Fruit fly (Drosophila melanogaster) whole organism, embryonic: ENCODE data around the gene Hou.

Source experiments
- BEAF-32 ChIP-seq: fragments of 200-800 bp; sonication (Bioruptor generic); optimal IDR thresholded peaks from 3 replicates; lab custom pipeline; 2017; ENCODE audit warnings: missing biosample characterization, missing genetic modification characterization, mild to moderate bottlenecking, moderate library complexity, missing genetic modification reagents
- CG11560 ChIP-seq: fragments of 200-800 bp; sonication (Bioruptor generic); IDR thresholded peaks from 3 replicates; pipeline ENCODE4 v1.3.6; 2022; ENCODE audit warnings: missing biosample characterization, missing genetic modification characterization
- CG13287 ChIP-seq: fragments of 200-800 bp; sonication (Bioruptor generic); IDR thresholded peaks from 2 replicates; pipeline ENCODE4 v1.3.6; 2022; ENCODE audit warnings: missing biosample characterization, missing genetic modification characterization; ENCODE audit not compliant: partially characterized antibody
- CG17186 ChIP-seq: fragments of 200-800 bp; sonication (Bioruptor generic); optimal IDR thresholded peaks from 3 replicates; lab custom pipeline; 2017; ENCODE audit warnings: missing biosample characterization, missing genetic modification reagents, missing genetic modification characterization
- CG17568 ChIP-seq: fragments of 200-800 bp; sonication (Bioruptor generic); optimal IDR thresholded peaks from 2 replicates; lab custom pipeline; 2018; ENCODE audit warnings: missing biosample characterization, mild to moderate bottlenecking, missing genetic modification characterization, moderate library complexity
- CG17802 ChIP-seq: fragments of 200-800 bp; sonication (Bioruptor generic); optimal IDR thresholded peaks from 2 replicates; lab custom pipeline; 2018; ENCODE audit warnings: missing biosample characterization, mild to moderate bottlenecking, missing genetic modification characterization, moderate library complexity
- CG18764 ChIP-seq: fragments of 200-800 bp; sonication (Bioruptor generic); optimal IDR thresholded peaks from 3 replicates; lab custom pipeline; 2016; ENCODE audit warnings: missing biosample characterization, missing genetic modification characterization
- CG34224 ChIP-seq: fragments of 200-800 bp; sonication (Bioruptor generic); IDR thresholded peaks from 3 replicates; pipeline ENCODE4 v1.3.6; 2022; ENCODE audit warnings: missing biosample characterization, missing genetic modification characterization; ENCODE audit not compliant: partially characterized antibody
- CG3726 ChIP-seq: fragments of 200-800 bp; sonication (Bioruptor generic); IDR thresholded peaks from 3 replicates; pipeline ENCODE4, ENCODE4 v1.3.6; 2022; ENCODE audit warnings: missing biosample characterization, missing genetic modification characterization
- CG3995 ChIP-seq: fragments of 200-800 bp; sonication (Bioruptor generic); optimal IDR thresholded peaks from 3 replicates; lab custom pipeline; 2016; ENCODE audit warnings: missing biosample characterization, missing genetic modification characterization
- CG4328 ChIP-seq: fragments of 200-800 bp; sonication (Bioruptor generic); optimal IDR thresholded peaks from 3 replicates; lab custom pipeline; 2017; ENCODE audit warnings: missing biosample characterization, missing genetic modification reagents, missing genetic modification characterization
- CG4424 ChIP-seq: fragments of 200-800 bp; sonication (Bioruptor generic); optimal IDR thresholded peaks from 3 replicates; lab custom pipeline; 2016; ENCODE audit warnings: missing biosample characterization, missing genetic modification characterization
- CG6791 ChIP-seq: fragments of 200-800 bp; sonication (Bioruptor generic); IDR thresholded peaks from 3 replicates; pipeline ENCODE4 v1.3.6; 2022; ENCODE audit warnings: missing biosample characterization, missing genetic modification characterization; ENCODE audit not compliant: partially characterized antibody
- CG6854 ChIP-seq: fragments of 200-800 bp; sonication (Bioruptor generic); optimal IDR thresholded peaks from 3 replicates; lab custom pipeline; 2017; ENCODE audit warnings: missing biosample characterization, mild to moderate bottlenecking, missing genetic modification characterization
- CG7745 ChIP-seq: fragments of 200-800 bp; sonication (Bioruptor generic); optimal IDR thresholded peaks from 2 replicates; lab custom pipeline; 2018; ENCODE audit warnings: missing biosample characterization, mild to moderate bottlenecking, missing genetic modification characterization, moderate library complexity
- CG7963 ChIP-seq: fragments of 200-800 bp; sonication (Bioruptor generic); IDR thresholded peaks from 3 replicates; pipeline ENCODE4 v1.3.6; 2022; ENCODE audit warnings: missing biosample characterization, missing genetic modification characterization; ENCODE audit not compliant: partially characterized antibody
- CG9797 ChIP-seq: fragments of 200-800 bp; sonication (Bioruptor generic); optimal IDR thresholded peaks from 3 replicates; lab custom pipeline; 2018; ENCODE audit warnings: missing biosample characterization, mild to moderate bottlenecking, missing genetic modification characterization
- Dip3 ChIP-seq: fragments of 200-800 bp; sonication (Bioruptor generic); optimal IDR thresholded peaks from 3 replicates; lab custom pipeline; 2016; ENCODE audit warnings: missing biosample characterization, missing genetic modification characterization
- Dll ChIP-seq: fragments of 200-800 bp; sonication (Bioruptor generic); IDR thresholded peaks from 4 replicates; pipeline ENCODE4 v1.3.6; 2022; ENCODE audit warnings: missing biosample characterization, missing genetic modification characterization; ENCODE audit not compliant: partially characterized antibody
- E2f2 ChIP-seq: fragments of 200-800 bp; sonication (Bioruptor generic); IDR thresholded peaks from 2 replicates; pipeline ENCODE4 v1.3.6; 2022; ENCODE audit warnings: missing biosample characterization, missing genetic modification characterization
- HLH4C ChIP-seq: fragments of 200-800 bp; sonication (Bioruptor generic); IDR thresholded peaks from 3 replicates; pipeline ENCODE4 v1.3.6; 2022; ENCODE audit warnings: missing biosample characterization, missing genetic modification characterization; ENCODE audit not compliant: partially characterized antibody
- Hmr ChIP-seq: fragments of 200-800 bp; sonication (Bioruptor generic); optimal IDR thresholded peaks from 3 replicates; lab custom pipeline; 2017; ENCODE audit warnings: mild to moderate bottlenecking, missing biosample characterization, missing genetic modification reagents, missing genetic modification characterization
- Med ChIP-seq: fragments of 200-800 bp; sonication (Bioruptor generic); peaks from one replicate; lab custom pipeline; 2016; ENCODE audit warnings: missing biosample characterization, missing genetic modification characterization, mild to moderate bottlenecking, inconsistent platforms, moderate library complexity
- Opbp ChIP-seq: fragments of 200-800 bp; sonication (Bioruptor generic); IDR thresholded peaks from 3 replicates; pipeline ENCODE4 v1.3.6; 2022; ENCODE audit warnings: missing biosample characterization, missing genetic modification characterization; ENCODE audit not compliant: partially characterized antibody
- Sox102F ChIP-seq: fragments of 200-800 bp; sonication (Bioruptor generic); optimal IDR thresholded peaks from 2 replicates; lab custom pipeline; 2018; ENCODE audit warnings: missing biosample characterization, mild to moderate bottlenecking, missing genetic modification characterization, moderate library complexity
- Sry-δ ChIP-seq: fragments of 200-800 bp; sonication (Bioruptor generic); optimal IDR thresholded peaks from 2 replicates; lab custom pipeline; 2016; ENCODE audit warnings: missing biosample characterization, missing genetic modification characterization
- Xbp1 ChIP-seq: fragments of 200-800 bp; sonication (Bioruptor generic); optimal IDR thresholded peaks from 3 replicates; lab custom pipeline; 2016; ENCODE audit warnings: missing biosample characterization, mild to moderate bottlenecking, missing genetic modification characterization
- al ChIP-seq: fragments of 200-800 bp; sonication (Bioruptor generic); IDR thresholded peaks from 2 replicates; pipeline ENCODE4 v1.3.6; 2022; ENCODE audit warnings: missing biosample characterization, missing genetic modification characterization
- amos ChIP-seq: fragments of 200-800 bp; sonication (Bioruptor generic); IDR thresholded peaks from 2 replicates; pipeline ENCODE4 v1.3.6; 2022; ENCODE audit warnings: missing biosample characterization, missing genetic modification characterization; ENCODE audit not compliant: partially characterized antibody
- ato ChIP-seq: fragments of 200-800 bp; sonication (Bioruptor generic); IDR thresholded peaks from 2 replicates; pipeline ENCODE4 v1.3.6; 2022; ENCODE audit warnings: missing biosample characterization, missing genetic modification characterization; ENCODE audit not compliant: partially characterized antibody
- crp ChIP-seq, 2 experiments: fragments of 200-800 bp; sonication (Bioruptor generic); optimal IDR thresholded peaks; 2 replicates in 1 of 2; 3 replicates in 1 of 2; lab custom pipeline; 2017; ENCODE audit warnings: missing biosample characterization in 2 of 2, missing genetic modification characterization in 2 of 2, mild to moderate bottlenecking in 1 of 2, moderate library complexity in 1 of 2
- dm ChIP-seq: fragments of 200-800 bp; sonication (Bioruptor generic); optimal IDR thresholded peaks from 3 replicates; lab custom pipeline; 2016; ENCODE audit warnings: missing biosample characterization, missing genetic modification characterization
- en ChIP-seq: fragments of 200-800 bp; sonication (Bioruptor generic); optimal IDR thresholded peaks from 2 replicates; lab custom pipeline; 2016; ENCODE audit warnings: missing biosample characterization, missing genetic modification characterization
- esg ChIP-seq: fragments of 200-800 bp; sonication (Bioruptor generic); conservative IDR thresholded peaks from 2 replicates; pipeline ENCODE4 v1.3.6; 2022; ENCODE audit warnings: missing biosample characterization, missing genetic modification characterization
- ftz-f1 ChIP-seq: fragments of 200-800 bp; sonication (Bioruptor generic); optimal IDR thresholded peaks from 2 replicates; lab custom pipeline; 2016; ENCODE audit warnings: missing biosample characterization, missing genetic modification characterization
- gce ChIP-seq: fragments of 200-800 bp; sonication (Bioruptor generic); IDR thresholded peaks from 3 replicates; pipeline ENCODE4 v1.3.6; 2022; ENCODE audit warnings: missing biosample characterization, missing genetic modification characterization
- gfzf ChIP-seq: fragments of 200-800 bp; sonication (Bioruptor generic); optimal IDR thresholded peaks from 2 replicates; lab custom pipeline; 2016; ENCODE audit warnings: missing biosample characterization, mild to moderate bottlenecking, missing genetic modification characterization, moderate library complexity
- hbn ChIP-seq: fragments of 200-800 bp; sonication (Bioruptor generic); IDR thresholded peaks from 2 replicates; pipeline ENCODE4 v1.3.6; 2022; ENCODE audit warnings: missing biosample characterization, missing genetic modification characterization; ENCODE audit not compliant: partially characterized antibody
- inv ChIP-seq: fragments of 200-800 bp; sonication (Bioruptor generic); IDR thresholded peaks from 2 replicates; pipeline ENCODE4 v1.3.6; 2022; ENCODE audit warnings: missing biosample characterization, missing genetic modification characterization; ENCODE audit not compliant: partially characterized antibody
- nerfin-2 ChIP-seq: fragments of 200-800 bp; sonication (Bioruptor generic); IDR thresholded peaks from 2 replicates; pipeline ENCODE4 v1.3.6; 2022; ENCODE audit warnings: missing biosample characterization, missing genetic modification characterization; ENCODE audit not compliant: partially characterized antibody
- nmo ChIP-seq: fragments of 200-800 bp; sonication (Bioruptor generic); optimal IDR thresholded peaks from 2 replicates; lab custom pipeline; 2018; ENCODE audit warnings: missing biosample characterization, mild to moderate bottlenecking, missing genetic modification characterization, moderate library complexity
- phol ChIP-seq: fragments of 200-800 bp; sonication (Bioruptor generic); optimal IDR thresholded peaks from 3 replicates; lab custom pipeline; 2018; ENCODE audit warnings: missing biosample characterization, mild to moderate bottlenecking, missing genetic modification characterization, moderate library complexity
- pita ChIP-seq: fragments of 200-800 bp; sonication (Bioruptor generic); optimal IDR thresholded peaks from 2 replicates; lab custom pipeline; 2017; ENCODE audit warnings: missing biosample characterization, mild to moderate bottlenecking, missing genetic modification characterization
- pzg ChIP-seq: fragments of 200-800 bp; sonication (Bioruptor generic); optimal IDR thresholded peaks from 3 replicates; lab custom pipeline; 2018; ENCODE audit warnings: missing biosample characterization, mild to moderate bottlenecking, missing genetic modification characterization, moderate library complexity
- sna ChIP-seq: fragments of 200-800 bp; sonication (Bioruptor generic); IDR thresholded peaks from 2 replicates; pipeline ENCODE4 v1.3.6; 2022; ENCODE audit warnings: missing biosample characterization, missing genetic modification characterization; ENCODE audit not compliant: partially characterized antibody
- so ChIP-seq: fragments of 200-800 bp; sonication (Bioruptor generic); IDR thresholded peaks from 3 replicates; pipeline ENCODE4 v1.3.6; 2022; ENCODE audit warnings: missing biosample characterization, missing genetic modification characterization
- tna ChIP-seq: fragments of 200-800 bp; sonication (Bioruptor generic); IDR thresholded peaks from 2 replicates; pipeline ENCODE4 v1.3.6; 2022; ENCODE audit warnings: missing biosample characterization, missing genetic modification characterization; ENCODE audit not compliant: partially characterized antibody
- unc-4 ChIP-seq: fragments of 200-800 bp; sonication (Bioruptor generic); IDR thresholded peaks from 2 replicates; pipeline ENCODE4 v1.3.6; 2022; ENCODE audit warnings: missing biosample characterization, missing genetic modification characterization; ENCODE audit not compliant: partially characterized antibody

Hou gene

DNA sequence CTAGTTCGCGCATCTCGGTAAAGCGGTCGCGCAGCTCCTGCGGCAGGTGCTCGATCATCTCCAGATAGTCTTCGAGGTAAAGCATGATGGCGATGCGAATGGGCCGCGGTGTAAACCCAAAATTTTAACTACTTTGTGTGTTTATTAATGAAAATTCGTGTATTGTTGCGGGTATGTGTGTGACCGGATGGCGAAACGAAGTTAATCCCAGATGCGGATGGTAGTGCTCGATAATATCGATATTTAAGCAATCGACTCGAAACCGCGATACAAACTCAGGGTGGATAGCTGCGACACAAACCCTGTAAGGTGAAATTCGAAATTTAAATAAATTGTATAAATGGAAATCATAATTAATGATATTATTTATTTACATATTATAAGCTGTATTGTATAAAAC lies 2.6 kb upstream of the Hou start, which contains the start of gene Ing3 (continued):
- TF ChIP-seq unc-4 (peak; percentile 74), CG4424 (GFP tag; lab: Kevin White, UChicago) (no peak), Sry-δ (GFP tag; lab: Kevin White, UChicago) (peak; percentile 67), BEAF-32 (peak; percentile 86), nmo (peak; percentile 28), HLH4C (GFP tag; lab: Robert Waterston, UW) (0 out of 3 replicates have a peak, but pooled peaks have one; percentile 44), en (GFP tag; lab: Kevin White, UChicago) (no peak), so (GFP tag; lab: Robert Waterston, UW) (no peak), inv (GFP tag; lab: Robert Waterston, UW) (peak; percentile 51; the same call in 1 of the 2 replicates), CG9797 (GFP tag; lab: Kevin White, UChicago) (peak; percentile 71), Hmr (peak; percentile 1), CG7745 (tag; lab: Kevin White, UChicago) (no peak), gce (no peak), CG11560 (tag; lab: Robert Waterston, UW) (no peak), Sox102F (GFP tag; lab: Kevin White, UChicago) (no peak), Dll (GFP tag; lab: Robert Waterston, UW) (peak; percentile 66; the same call in 3 of the 4 replicates), dm (GFP tag; lab: Kevin White, UChicago) (no peak), sna (GFP tag; lab: Robert Waterston, UW) (peak; percentile 49), CG4328 (no peak), phol (tag; lab: Kevin White, UChicago) (peak; percentile 19), CG6791 (GFP tag; lab: Robert Waterston, UW) (peak; percentile 58; the same call in 2 of the 3 replicates), Dip3 (no peak), CG34224 (GFP tag; lab: Robert Waterston, UW) (peak; percentile 53; the same call in 2 of the 3 replicates), E2f2 (GFP tag; lab: Robert Waterston, UW) (peak; percentile 86)

DNA sequence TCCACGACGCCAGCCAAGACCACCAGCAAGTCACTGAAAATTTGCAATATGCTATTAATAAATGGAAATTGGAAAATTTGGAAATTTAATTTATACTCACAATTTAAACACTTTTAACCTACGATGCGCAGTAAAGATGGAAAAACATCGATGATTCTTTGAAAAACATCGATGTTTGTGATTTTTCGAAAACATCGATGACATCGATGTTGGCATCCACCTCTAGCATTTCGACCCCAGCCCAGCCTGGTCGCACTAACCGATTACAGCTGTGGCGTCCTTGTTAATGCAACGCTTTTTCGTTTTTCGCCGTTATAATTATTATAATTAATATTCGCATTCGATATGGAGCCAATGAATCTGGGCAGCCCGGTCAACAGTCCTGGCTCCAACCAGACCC lies 2.3 kb downstream of the Hou start, which contains the start of gene Nup35:
Nup35 (plus strand) TSS at position 222 of the 400 bp plus-strand sequence.
- TF ChIP-seq Med (GFP tag; lab: Kevin White, UChicago) (peak; percentile 49), pita (GFP tag; lab: Kevin White, UChicago) (no peak), ato (GFP tag; lab: Robert Waterston, UW) (peak; percentile 56), nerfin-2 (GFP tag; lab: Robert Waterston, UW) (peak; percentile 49), CG3726 (GFP tag; lab: Robert Waterston, UW) (no peak), CG13287 (GFP tag; lab: Robert Waterston, UW) (peak; percentile 75), pzg (peak; percentile 55), CG17802 (tag; lab: Kevin White, UChicago) (no peak), hbn (GFP tag; lab: Robert Waterston, UW) (peak; percentile 46), Xbp1 (GFP tag; lab: Kevin White, UChicago) (no peak), Opbp (peak; percentile 77; the same call in 2 of the 3 replicates), CG7963 (GFP tag; lab: Robert Waterston, UW) (peak; percentile 74; the same call in 2 of the 3 replicates), gfzf (GFP tag; lab: Kevin White, UChicago) (peak; percentile 60), CG18764 (GFP tag; lab: Kevin White, UChicago) (no peak), CG3995 (peak; percentile 4), al (GFP tag; lab: Robert Waterston, UW) (0 out of 2 replicates have a peak, but pooled peaks have one; percentile 10), crp (GFP tag; optimal IDR thresholded peaks at IDR 0.05; lab: Kevin White, UChicago) (peak in 1 of 2 experiments; percentile 67), tna (GFP tag; lab: Robert Waterston, UW) (peak; percentile 66), BEAF-32 (peak; percentile 81), CG6854 (GFP tag; lab: Kevin White, UChicago) (no peak), ftz-f1 (peak; percentile 20), CG17186 (GFP tag; lab: Kevin White, UChicago) (peak; percentile 2), amos (GFP tag; lab: Robert Waterston, UW) (peak; percentile 81), CG17568 (no peak), esg (GFP tag; lab: Robert Waterston, UW) (no peak)
